Worm (Caenorhabditis elegans) whole organism, mixed stage, embryonic: Measurements from ENCODE around the gene srh-170.

Experiments used
- bed-3 ChIP-seq: fragments of 200-800 bp; sonication (Bioruptor generic); optimal IDR thresholded peaks from 3 replicates; lab custom pipeline; 2018; ENCODE audit warnings: mild to moderate bottlenecking, missing genetic modification characterization, moderate library complexity, missing compliant biosample characterization
- ceh-39 ChIP-seq: fragments of 150-350 bp; optimal IDR thresholded peaks from 2 replicates; lab custom pipeline; 2014; ENCODE audit warnings: missing biosample characterization, missing genetic modification characterization
- ces-1 ChIP-seq: fragments of 150-350 bp; optimal IDR thresholded peaks from 2 replicates; lab custom pipeline; 2014; ENCODE audit warnings: missing biosample characterization, missing genetic modification reagents, missing genetic modification characterization
- elt-3 ChIP-seq: fragments of 150-350 bp; optimal IDR thresholded peaks from 2 replicates; lab custom pipeline; 2014; ENCODE audit warnings: missing biosample characterization, missing genetic modification characterization
- flh-1 ChIP-seq: fragments of 200-800 bp; sonication (Bioruptor generic); optimal IDR thresholded peaks from 2 replicates; lab custom pipeline; 2018; ENCODE audit warnings: mild to moderate bottlenecking, missing genetic modification characterization, moderate library complexity, missing compliant biosample characterization
- hlh-1 ChIP-seq: fragments of 150-350 bp; optimal IDR thresholded peaks from 2 replicates; lab custom pipeline; 2014; ENCODE audit warnings: missing biosample characterization, missing genetic modification reagents, missing genetic modification characterization
- lin-13 ChIP-seq: fragments of 150-350 bp; optimal IDR thresholded peaks from 2 replicates; lab custom pipeline; 2014; ENCODE audit warnings: missing biosample characterization, missing genetic modification characterization
- lsy-2 ChIP-seq: fragments of 150-350 bp; optimal IDR thresholded peaks from 2 replicates; lab custom pipeline; 2014; ENCODE audit warnings: missing biosample characterization, missing genetic modification characterization
- nhr-237 ChIP-seq: fragments of 150-350 bp; optimal IDR thresholded peaks from 2 replicates; lab custom pipeline; 2014; ENCODE audit warnings: missing biosample characterization, missing genetic modification characterization
- nhr-28 ChIP-seq: fragments of 150-350 bp; optimal IDR thresholded peaks from 2 replicates; lab custom pipeline; 2014; ENCODE audit warnings: missing biosample characterization, missing genetic modification characterization
- nhr-76 ChIP-seq: sonication (generic microtip); optimal IDR thresholded peaks from 2 replicates; lab custom pipeline; 2017; ENCODE audit warnings: missing biosample characterization, missing genetic modification characterization
- pha-4 ChIP-seq: fragments of 150-350 bp; optimal IDR thresholded peaks from 2 replicates; lab custom pipeline; 2018; ENCODE audit warnings: missing biosample characterization, missing genetic modification reagents, missing genetic modification characterization
- snpc-4 ChIP-seq: fragments of 150-350 bp; optimal IDR thresholded peaks from 2 replicates; lab custom pipeline; 2014; ENCODE audit warnings: missing biosample characterization, missing genetic modification characterization
- unc-39 ChIP-seq: fragments of 150-350 bp; optimal IDR thresholded peaks from 2 replicates; lab custom pipeline; 2014; ENCODE audit warnings: missing biosample characterization, missing genetic modification characterization

- TF ChIP-seq pha-4 (tag; lab: Kevin White, UChicago) (no peak), unc-39 (tag; lab: Kevin White, UChicago) (no peak), ces-1 (GFP tag; lab: Kevin White, UChicago) (no peak), lsy-2 (tag; lab: Kevin White, UChicago) (no peak), lin-13 (tag; lab: Kevin White, UChicago) (no peak), nhr-237 (tag; lab: Kevin White, UChicago) (no peak), hlh-1 (no peak), elt-3 (tag; lab: Kevin White, UChicago) (no peak), nhr-28 (tag; lab: Kevin White, UChicago) (no peak), bed-3 (GFP tag; lab: Kevin White, UChicago) (no peak), nhr-76 (tag; lab: Kevin White, UChicago) (no peak), ceh-39 (no peak), flh-1 (no peak), snpc-4 (tag; lab: Kevin White, UChicago) (no peak)
Measured at ce11 chrV:15367770-15368169, 20.9 kb downstream of the srh-170 start.
